Worm (Caenorhabditis elegans) whole organism, L1 larva: ENCODE results near the gene ZK686.6.

Experiments used
- ama-1 ChIP-seq: fragments of 150-350 bp; optimal IDR thresholded peaks from 2 replicates; lab custom pipeline; 2014
- mab-9 ChIP-seq: fragments of 200-800 bp; sonication (Bioruptor generic); IDR thresholded peaks from 2 replicates; pipeline ENCODE4 v1.3.6; 2022; ENCODE audit warnings: missing genetic modification reagents, missing genetic modification characterization, missing compliant biosample characterization

DNA sequence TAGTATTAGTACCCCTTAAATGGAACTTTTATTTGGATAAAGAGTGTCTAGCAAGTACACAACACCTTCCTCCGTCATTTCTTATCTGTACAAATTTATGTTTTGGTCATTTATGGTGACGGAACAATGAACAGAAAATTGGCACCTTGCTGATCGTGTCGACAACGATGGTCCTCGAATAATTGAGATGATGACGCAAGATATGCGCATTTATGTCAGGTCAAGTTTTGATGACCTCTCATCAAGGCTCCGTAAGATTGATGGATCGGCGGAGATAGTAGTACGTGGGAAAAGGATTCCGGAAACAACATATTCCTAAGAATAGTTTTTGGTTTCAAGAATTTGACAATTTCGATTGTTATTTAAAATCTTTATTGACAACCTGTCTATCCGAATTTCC is 38.7 kb downstream of the ZK686.6 start:
- TF ChIP-seq mab-9 (GFP tag; lab: Robert Waterston, UW), result no peak
- TF ChIP-seq ama-1 (lab: Kevin White, UChicago), result no peak
